Fruit fly (Drosophila melanogaster) S2 (cell line): ENCODE data around the gene CG13930.

ENCODE experiments used
- CG8478 ChIP-seq: fragments of >200 bp; optimal IDR thresholded peaks from 2 replicates; lab custom pipeline; 2018
- CTCF ChIP-seq, 2 experiments: fragments of >200 bp; optimal IDR thresholded peaks; 2 replicates each; lab custom pipeline; 2018

DNA sequence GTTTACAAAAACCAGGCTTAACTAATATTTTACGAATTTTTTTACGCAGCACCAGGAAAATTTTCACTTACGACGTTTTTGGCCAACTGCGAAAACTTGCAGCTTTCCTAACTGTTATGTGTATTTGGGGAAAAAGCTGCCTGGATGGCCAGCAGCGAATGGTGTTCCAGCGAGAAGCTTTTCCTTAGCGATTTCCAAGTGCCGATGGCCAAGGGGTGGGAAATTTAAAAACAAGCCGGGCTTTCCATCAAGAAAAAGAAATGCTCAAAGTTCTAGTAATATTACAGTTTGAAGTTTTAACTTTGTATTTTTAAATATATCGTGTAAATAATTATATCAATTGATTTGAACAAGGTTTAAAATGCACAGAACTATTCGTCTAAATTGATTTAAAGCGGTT is 34.9 kb downstream of the CG13930 start, which contains the start of gene nSyb:
- no peak for TF ChIP-seq CTCF (optimal IDR thresholded peaks at IDR 0.05; lab: Kevin White, UChicago)
- no peak for TF ChIP-seq CG8478 (lab: Kevin White, UChicago)
